Worm (Caenorhabditis elegans) whole organism, L1 larva: ENCODE measurements around the gene acd-3.

ENCODE experiments used
- elt-2 ChIP-seq: sonication (generic microtip); optimal IDR thresholded peaks from 2 replicates; lab custom pipeline; 2016; ENCODE audit warnings: missing genetic modification characterization, mild to moderate bottlenecking, inconsistent platforms, missing compliant biosample characterization, missing genetic modification reagents
- nhr-11 ChIP-seq: fragments of 150-350 bp; optimal IDR thresholded peaks from 2 replicates; lab custom pipeline; 2014; ENCODE audit warnings: missing biosample characterization, missing genetic modification characterization
- zip-4 ChIP-seq: fragments of 200-800 bp; sonication (Bioruptor generic); optimal IDR thresholded peaks from 2 replicates; lab custom pipeline; 2018; ENCODE audit warnings: mild to moderate bottlenecking, missing genetic modification characterization, moderate library complexity, missing compliant biosample characterization

ce11 chrX:14877691-14878090 lies 28.6 kb downstream of the acd-3 start:
- TF ChIP-seq zip-4: no peak
- TF ChIP-seq nhr-11 (tag; lab: Kevin White, UChicago): no peak
- no peak for TF ChIP-seq elt-2 (tag; lab: Kevin White, UChicago)
